Fruit fly (Drosophila melanogaster) whole organism, embryonic: Measurements from ENCODE around the gene CG11052.

Source experiments
- Antp ChIP-seq: fragments of 200-800 bp; sonication (Bioruptor generic); optimal IDR thresholded peaks from 3 replicates; lab custom pipeline; 2016; ENCODE audit warnings: missing biosample characterization, missing genetic modification characterization
- Atf-2 ChIP-seq: fragments of 200-800 bp; sonication (Bioruptor generic); optimal IDR thresholded peaks from 2 replicates; lab custom pipeline; 2016; ENCODE audit warnings: missing biosample characterization, missing genetic modification characterization
- BtbVII ChIP-seq: fragments of 200-800 bp; sonication (Bioruptor generic); optimal IDR thresholded peaks from 3 replicates; lab custom pipeline; 2017; ENCODE audit warnings: missing biosample characterization, mild to moderate bottlenecking, missing genetic modification characterization
- CG10147 ChIP-seq: fragments of 200-800 bp; sonication (Bioruptor generic); optimal IDR thresholded peaks from 2 replicates; lab custom pipeline; 2019; ENCODE audit warnings: missing biosample characterization, mild to moderate bottlenecking, missing genetic modification characterization, moderate library complexity
- CG10267 ChIP-seq: fragments of 200-800 bp; sonication (Bioruptor generic); optimal IDR thresholded peaks from 2 replicates; lab custom pipeline; 2018; ENCODE audit warnings: missing biosample characterization, mild to moderate bottlenecking, missing genetic modification characterization, moderate library complexity
- CG10274 ChIP-seq: fragments of 200-800 bp; sonication (Bioruptor generic); optimal IDR thresholded peaks from 3 replicates; lab custom pipeline; 2017; ENCODE audit warnings: missing biosample characterization, mild to moderate bottlenecking, missing genetic modification characterization
- CG1233 ChIP-seq: fragments of 200-800 bp; sonication (Bioruptor generic); optimal IDR thresholded peaks from 4 replicates; lab custom pipeline; 2018; ENCODE audit warnings: missing biosample characterization, mild to moderate bottlenecking, missing genetic modification characterization
- CG12659 ChIP-seq: fragments of 200-800 bp; sonication (Bioruptor generic); optimal IDR thresholded peaks from 3 replicates; lab custom pipeline; 2017; ENCODE audit warnings: mild to moderate bottlenecking, missing biosample characterization, missing genetic modification reagents, missing genetic modification characterization
- CG13287 ChIP-seq: fragments of 200-800 bp; sonication (Bioruptor generic); IDR thresholded peaks from 2 replicates; pipeline ENCODE4 v1.3.6; 2022; ENCODE audit warnings: missing biosample characterization, missing genetic modification characterization; ENCODE audit not compliant: partially characterized antibody
- CG13296 ChIP-seq: fragments of 200-800 bp; sonication (Bioruptor generic); optimal IDR thresholded peaks from 3 replicates; lab custom pipeline; 2018; ENCODE audit warnings: missing biosample characterization, mild to moderate bottlenecking, missing genetic modification characterization
- CG15011 ChIP-seq: fragments of 200-800 bp; sonication (Bioruptor generic); optimal IDR thresholded peaks from 3 replicates; lab custom pipeline; 2018; ENCODE audit warnings: missing biosample characterization, mild to moderate bottlenecking, missing genetic modification characterization
- CG16779 ChIP-seq: fragments of 200-800 bp; sonication (Bioruptor generic); IDR thresholded peaks from 2 replicates; pipeline ENCODE4 v1.3.6; 2022; ENCODE audit warnings: missing biosample characterization, missing genetic modification characterization
- CG17802 ChIP-seq: fragments of 200-800 bp; sonication (Bioruptor generic); optimal IDR thresholded peaks from 2 replicates; lab custom pipeline; 2018; ENCODE audit warnings: missing biosample characterization, mild to moderate bottlenecking, missing genetic modification characterization, moderate library complexity
- CG18011 ChIP-seq: fragments of 200-800 bp; sonication (Bioruptor generic); optimal IDR thresholded peaks from 2 replicates; lab custom pipeline; 2017; ENCODE audit warnings: missing biosample characterization, missing genetic modification characterization, mild to moderate bottlenecking, moderate library complexity, missing genotype
- CG31224 ChIP-seq: fragments of 200-800 bp; sonication (Bioruptor generic); IDR thresholded peaks from 2 replicates; pipeline ENCODE4 v1.3.6; 2022; ENCODE audit warnings: missing biosample characterization, missing genetic modification characterization
- CG7987 ChIP-seq: fragments of 200-800 bp; sonication (Bioruptor generic); optimal IDR thresholded peaks from 2 replicates; lab custom pipeline; 2018; ENCODE audit warnings: missing biosample characterization, mild to moderate bottlenecking, missing genetic modification characterization, moderate library complexity
- CG8765 ChIP-seq: fragments of 200-800 bp; sonication (Bioruptor generic); IDR thresholded peaks from 2 replicates; pipeline ENCODE4 v1.3.6; 2022; ENCODE audit warnings: missing biosample characterization, missing genetic modification characterization
- Dad ChIP-seq: fragments of 200-800 bp; sonication (Bioruptor generic); optimal IDR thresholded peaks from 3 replicates; lab custom pipeline; 2016; ENCODE audit warnings: missing biosample characterization, missing genetic modification characterization
- Doc3 ChIP-seq: fragments of 200-800 bp; sonication (Bioruptor generic); IDR thresholded peaks from 3 replicates; pipeline ENCODE4 v1.3.6; 2022; ENCODE audit warnings: missing biosample characterization, missing genetic modification characterization; ENCODE audit not compliant: partially characterized antibody
- Dp ChIP-seq: fragments of 200-800 bp; sonication (Bioruptor generic); optimal IDR thresholded peaks from 2 replicates; lab custom pipeline; 2018; ENCODE audit warnings: missing biosample characterization, mild to moderate bottlenecking, missing genetic modification characterization, moderate library complexity
- E2f1 ChIP-seq: fragments of 200-800 bp; sonication (Bioruptor generic); IDR thresholded peaks from 2 replicates; pipeline ENCODE4 v1.3.6; 2022; ENCODE audit warnings: missing biosample characterization, missing genetic modification characterization
- Jarid2 ChIP-seq: fragments of 200-800 bp; sonication (Bioruptor generic); optimal IDR thresholded peaks from 3 replicates; lab custom pipeline; 2017; ENCODE audit warnings: mild to moderate bottlenecking, missing biosample characterization, missing genetic modification reagents, missing genetic modification characterization
- Med ChIP-seq: fragments of 200-800 bp; sonication (Bioruptor generic); peaks from one replicate; lab custom pipeline; 2016; ENCODE audit warnings: missing biosample characterization, missing genetic modification characterization, mild to moderate bottlenecking, inconsistent platforms, moderate library complexity
- Myb ChIP-seq: fragments of 200-800 bp; sonication (Bioruptor generic); optimal IDR thresholded peaks from 2 replicates; lab custom pipeline; 2016; ENCODE audit warnings: missing biosample characterization, missing genetic modification characterization
- PHDP ChIP-seq: fragments of 200-800 bp; sonication (Bioruptor generic); optimal IDR thresholded peaks from 3 replicates; lab custom pipeline; 2018; ENCODE audit warnings: missing biosample characterization, mild to moderate bottlenecking, missing genetic modification characterization, moderate library complexity
- Rfx ChIP-seq: fragments of 200-800 bp; sonication (Bioruptor generic); IDR thresholded peaks from 2 replicates; pipeline ENCODE4 v1.3.6; 2022; ENCODE audit warnings: missing biosample characterization, missing genetic modification characterization
- TFAM ChIP-seq: fragments of 200-800 bp; sonication (Bioruptor generic); optimal IDR thresholded peaks from 2 replicates; lab custom pipeline; 2017; ENCODE audit warnings: missing biosample characterization, missing genetic modification characterization, inconsistent platforms
- Vsx1 ChIP-seq: fragments of 200-800 bp; sonication (Bioruptor generic); optimal IDR thresholded peaks from 2 replicates; lab custom pipeline; 2017; ENCODE audit warnings: missing biosample characterization, mild to moderate bottlenecking, missing genetic modification characterization, missing genetic modification reagents
- ab ChIP-seq: fragments of 200-800 bp; sonication (Bioruptor generic); optimal IDR thresholded peaks from 2 replicates; lab custom pipeline; 2016; ENCODE audit warnings: missing biosample characterization, missing genetic modification characterization
- ato ChIP-seq: fragments of 200-800 bp; sonication (Bioruptor generic); IDR thresholded peaks from 2 replicates; pipeline ENCODE4 v1.3.6; 2022; ENCODE audit warnings: missing biosample characterization, missing genetic modification characterization; ENCODE audit not compliant: partially characterized antibody
- bab2 ChIP-seq: fragments of 200-800 bp; sonication (Bioruptor generic); optimal IDR thresholded peaks from 2 replicates; lab custom pipeline; 2016; ENCODE audit warnings: missing biosample characterization, missing genetic modification characterization
- cwo ChIP-seq: fragments of 200-800 bp; sonication (Bioruptor generic); optimal IDR thresholded peaks from 3 replicates; lab custom pipeline; 2017; ENCODE audit warnings: missing biosample characterization, missing genetic modification characterization, mild to moderate bottlenecking, moderate library complexity, missing genetic modification reagents
- dpn ChIP-seq, 2 experiments: fragments of 200-800 bp; sonication (Bioruptor generic); optimal IDR thresholded peaks; 3 replicates each; lab custom pipeline; 2016; ENCODE audit warnings: missing biosample characterization in 2 of 2, missing genetic modification characterization in 2 of 2
- hb ChIP-seq: fragments of 200-800 bp; sonication (Bioruptor generic); IDR thresholded peaks from 3 replicates; pipeline ENCODE4 v1.3.6; 2022; ENCODE audit warnings: missing biosample characterization, missing genetic modification characterization; ENCODE audit not compliant: partially characterized antibody
- hbn ChIP-seq: fragments of 200-800 bp; sonication (Bioruptor generic); IDR thresholded peaks from 2 replicates; pipeline ENCODE4 v1.3.6; 2022; ENCODE audit warnings: missing biosample characterization, missing genetic modification characterization; ENCODE audit not compliant: partially characterized antibody
- lov ChIP-seq, 2 experiments: fragments of 200-800 bp in 1 of 2; fragments of >200 bp in 1 of 2; sonication (Bioruptor generic) in 1 of 2; IDR thresholded peaks in 1 of 2; optimal IDR thresholded peaks in 1 of 2; 2 replicates in 1 of 2; 3 replicates in 1 of 2; pipeline versions ENCODE4 v1.3.6 to Lab custom; 2017 to 2022; ENCODE audit warnings: missing biosample characterization in 1 of 2, missing genetic modification characterization in 1 of 2
- maf-S ChIP-seq: fragments of 200-800 bp; sonication (Bioruptor generic); optimal IDR thresholded peaks from 2 replicates; lab custom pipeline; 2016; ENCODE audit warnings: missing biosample characterization, missing genetic modification characterization
- nmo ChIP-seq: fragments of 200-800 bp; sonication (Bioruptor generic); optimal IDR thresholded peaks from 2 replicates; lab custom pipeline; 2018; ENCODE audit warnings: missing biosample characterization, mild to moderate bottlenecking, missing genetic modification characterization, moderate library complexity
- pita ChIP-seq: fragments of 200-800 bp; sonication (Bioruptor generic); optimal IDR thresholded peaks from 2 replicates; lab custom pipeline; 2017; ENCODE audit warnings: missing biosample characterization, mild to moderate bottlenecking, missing genetic modification characterization
- psq ChIP-seq: fragments of 200-800 bp; sonication (Bioruptor generic); optimal IDR thresholded peaks from 2 replicates; lab custom pipeline; 2017; ENCODE audit warnings: missing biosample characterization, missing genetic modification characterization
- row ChIP-seq: fragments of 200-800 bp; sonication (Bioruptor generic); IDR thresholded peaks from 3 replicates; pipeline ENCODE4 v1.3.6; 2022; ENCODE audit warnings: missing biosample characterization, missing genetic modification characterization
- salm ChIP-seq: fragments of 200-800 bp; sonication (Bioruptor generic); optimal IDR thresholded peaks from 2 replicates; lab custom pipeline; 2018; ENCODE audit warnings: missing biosample characterization, mild to moderate bottlenecking, missing genetic modification characterization
- slp2 ChIP-seq: fragments of 200-800 bp; sonication (Bioruptor generic); optimal IDR thresholded peaks from 2 replicates; lab custom pipeline; 2016; ENCODE audit warnings: missing biosample characterization, missing genetic modification characterization
- ttk ChIP-seq: fragments of 200-800 bp; sonication (Bioruptor generic); IDR thresholded peaks from 2 replicates; pipeline ENCODE4 v2.1.2; 2022; ENCODE audit warnings: missing biosample characterization, missing genetic modification characterization
- unc-4 ChIP-seq: fragments of 200-800 bp; sonication (Bioruptor generic); IDR thresholded peaks from 2 replicates; pipeline ENCODE4 v1.3.6; 2022; ENCODE audit warnings: missing biosample characterization, missing genetic modification characterization; ENCODE audit not compliant: partially characterized antibody
- vnd ChIP-seq: fragments of 200-800 bp; sonication (Bioruptor generic); IDR thresholded peaks from 3 replicates; pipeline ENCODE4 v1.3.6; 2022; ENCODE audit warnings: missing biosample characterization, missing genetic modification characterization; ENCODE audit not compliant: partially characterized antibody
- wor ChIP-seq: fragments of 200-800 bp; sonication (Bioruptor generic); IDR thresholded peaks from 2 replicates; pipeline ENCODE4 v1.3.6; 2022; ENCODE audit warnings: missing biosample characterization, missing genetic modification characterization

Gene CG11052

DNA sequence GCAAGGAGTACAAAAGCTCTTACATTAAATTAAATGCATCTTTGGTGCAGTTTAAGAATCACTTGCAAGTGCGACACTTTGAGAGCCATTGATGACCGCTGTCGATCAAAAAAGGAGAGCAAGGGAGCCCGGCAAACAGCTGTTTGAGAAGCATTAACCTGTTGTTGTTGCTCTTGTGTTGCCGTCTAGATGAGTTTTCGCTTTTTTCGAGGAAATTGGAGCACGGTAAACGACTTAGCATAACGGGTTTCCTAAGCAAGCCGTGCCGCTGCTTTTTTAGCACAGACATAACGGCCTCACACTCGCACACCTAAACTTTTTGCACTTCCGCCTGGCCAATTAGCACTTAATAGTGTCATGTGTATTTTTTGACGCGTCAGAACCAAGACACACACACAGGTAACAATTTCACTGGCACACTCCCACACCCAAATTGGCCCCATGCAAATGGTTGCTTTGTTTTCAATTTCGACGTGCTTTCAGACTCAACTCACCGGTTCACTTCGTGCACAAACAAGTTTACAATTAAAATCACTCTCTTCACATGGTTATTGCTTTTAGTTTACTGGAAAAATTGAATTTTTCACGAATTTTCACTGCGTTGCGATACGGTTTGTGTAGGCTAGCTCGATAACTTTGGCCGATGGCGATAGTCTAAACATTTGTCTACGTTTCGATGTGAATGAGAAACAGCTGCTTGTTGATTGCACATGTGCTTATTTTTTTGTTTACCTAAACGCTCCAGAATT, 21.2 kb upstream of the CG11052 start, which contains the start of the genes CG10903 and CG2747 (continued):
- no peak for TF ChIP-seq Dad (GFP tag; lab: Kevin White, UChicago)
- TF ChIP-seq vnd (GFP tag; lab: Robert Waterston, UW): peak; percentile 33; the same call in 1 of the 3 replicates
- peak; percentile 3 for TF ChIP-seq CG1233 (GFP tag; lab: Kevin White, UChicago)
- peak; percentile 24 for TF ChIP-seq nmo (GFP tag; lab: Kevin White, UChicago)
- TF ChIP-seq CG13287 (GFP tag; lab: Robert Waterston, UW): peak; percentile 78
- peak; percentile 50 for TF ChIP-seq CG10147 (GFP tag; lab: Kevin White, UChicago)
- TF ChIP-seq Myb: no peak
- no peak for TF ChIP-seq BtbVII
- no peak for TF ChIP-seq lov (optimal IDR thresholded peaks at IDR 0.05; lab: Kevin White, UChicago)
- TF ChIP-seq lov (GFP tag; IDR thresholded peaks at IDR 0.05; lab: Robert Waterston, UW): no peak
- TF ChIP-seq slp2 (GFP tag; lab: Kevin White, UChicago): no peak
- no peak for TF ChIP-seq pita (GFP tag; lab: Kevin White, UChicago)
- peak; percentile 65 for TF ChIP-seq hbn (GFP tag; lab: Robert Waterston, UW)
- no peak for TF ChIP-seq psq (GFP tag; lab: Kevin White, UChicago)
- no peak for TF ChIP-seq E2f1 (GFP tag; lab: Robert Waterston, UW)
- no peak for TF ChIP-seq ttk (GFP tag; lab: Robert Waterston, UW)
- TF ChIP-seq CG10274 (GFP tag; lab: Kevin White, UChicago): no peak
- no peak for TF ChIP-seq salm
- no peak for TF ChIP-seq CG31224 (GFP tag; lab: Robert Waterston, UW)
- no peak for TF ChIP-seq ab
- TF ChIP-seq maf-S (GFP tag; lab: Kevin White, UChicago): no peak
- TF ChIP-seq ato: peak; percentile 46; the same call in 1 of the 2 replicates
- TF ChIP-seq PHDP (tag; lab: Kevin White, UChicago): no peak
- TF ChIP-seq Doc3 (GFP tag; lab: Robert Waterston, UW): peak; percentile 64; the same call in 2 of the 3 replicates
- no peak for TF ChIP-seq CG18011 (GFP tag; lab: Kevin White, UChicago)
- peak; percentile 77 for TF ChIP-seq Vsx1
- TF ChIP-seq CG8765 (GFP tag; lab: Robert Waterston, UW): no peak
- TF ChIP-seq Rfx: 0 out of 2 replicates have a peak, but pooled peaks have one; percentile 35
- TF ChIP-seq Atf-2: no peak
- no peak for TF ChIP-seq CG15011
- TF ChIP-seq hb: 0 out of 3 replicates have a peak, but pooled peaks have one; percentile 37
- TF ChIP-seq CG7987 (GFP tag; lab: Kevin White, UChicago): peak; percentile 42
- peak; percentile 0 for TF ChIP-seq Dp (GFP tag; lab: Kevin White, UChicago)
- TF ChIP-seq CG13296 (GFP tag; lab: Kevin White, UChicago): no peak
- TF ChIP-seq Jarid2 (GFP tag; lab: Kevin White, UChicago): no peak
- TF ChIP-seq Antp (GFP tag; lab: Kevin White, UChicago): no peak
- TF ChIP-seq bab2 (GFP tag; lab: Kevin White, UChicago): no peak
- peak; percentile 56 for TF ChIP-seq CG12659
- no peak for TF ChIP-seq cwo (GFP tag; lab: Kevin White, UChicago)
- no peak for TF ChIP-seq CG17802 (tag; lab: Kevin White, UChicago)
- TF ChIP-seq CG16779 (GFP tag; lab: Robert Waterston, UW): no peak
- peak; percentile 85 for TF ChIP-seq Med
- peak; percentile 23; the same call in 1 of the 3 replicates for TF ChIP-seq row
- TF ChIP-seq dpn (GFP tag; optimal IDR thresholded peaks at IDR 0.05; lab: Kevin White, UChicago): peak in 1 of 2 experiments; percentile 10
- peak; percentile 69; the same call in 1 of the 2 replicates for TF ChIP-seq unc-4 (GFP tag; lab: Robert Waterston, UW)
- TF ChIP-seq TFAM: no peak
- TF ChIP-seq CG10267 (tag; lab: Kevin White, UChicago): peak; percentile 11
- no peak for TF ChIP-seq wor (GFP tag; lab: Robert Waterston, UW)
